Worm (Caenorhabditis elegans): Measurements from ENCODE around the gene F53A10.2.

F53A10.2 gene

ce11 chrII:1199987-1200386 is 2.8 kb downstream of the F53A10.2 start:
- TF ChIP-seq him-1 (tag; optimal IDR thresholded peaks at IDR 0.05) (no peak), W03F9.2 (tag; optimal IDR thresholded peaks at IDR 0.05) (no peak), dao-5 (tag; optimal IDR thresholded peaks at IDR 0.05) (no peak)

ce11 chrII:1203523-1203922 is 6.3 kb downstream of the F53A10.2 start:
- TF ChIP-seq him-1 (tag; optimal IDR thresholded peaks at IDR 0.05) (no peak), W03F9.2 (tag; optimal IDR thresholded peaks at IDR 0.05) (no peak), dao-5 (tag; optimal IDR thresholded peaks at IDR 0.05) (no peak)

- TF ChIP-seq W03F9.2 (tag; optimal IDR thresholded peaks at IDR 0.05) (no peak), him-1 (tag; optimal IDR thresholded peaks at IDR 0.05) (no peak)
Observed at ce11 chrII:1214627-1215026, 17.5 kb downstream of the F53A10.2 start.

- TF ChIP-seq him-1 (tag; optimal IDR thresholded peaks at IDR 0.05) (no peak), dao-5 (tag; optimal IDR thresholded peaks at IDR 0.05) (no peak), W03F9.2 (tag; optimal IDR thresholded peaks at IDR 0.05) (no peak)
Observed at ce11 chrII:1217269-1217668, 20.1 kb downstream of the F53A10.2 start.

ce11 chrII:1228943-1229342 is 31.8 kb downstream of the F53A10.2 start:
- TF ChIP-seq him-1 (tag; optimal IDR thresholded peaks at IDR 0.05) (no peak), dao-5 (tag; optimal IDR thresholded peaks at IDR 0.05) (no peak), W03F9.2 (tag; optimal IDR thresholded peaks at IDR 0.05) (no peak)

- TF ChIP-seq dao-5 (tag; optimal IDR thresholded peaks at IDR 0.05) (no peak), him-1 (tag; optimal IDR thresholded peaks at IDR 0.05) (no peak), W03F9.2 (tag; optimal IDR thresholded peaks at IDR 0.05) (no peak)
Observed at ce11 chrII:1232967-1233366, 35.8 kb downstream of the F53A10.2 start.

ce11 chrII:1234971-1235370 is 37.8 kb downstream of the F53A10.2 start:
- TF ChIP-seq him-1 (tag; optimal IDR thresholded peaks at IDR 0.05): no peak
- TF ChIP-seq W03F9.2 (tag; optimal IDR thresholded peaks at IDR 0.05): no peak
- TF ChIP-seq dao-5 (tag; optimal IDR thresholded peaks at IDR 0.05): no peak

ce11 chrII:1236003-1236402 is 38.8 kb downstream of the F53A10.2 start:
- no peak for TF ChIP-seq W03F9.2 (tag; optimal IDR thresholded peaks at IDR 0.05)
- no peak for TF ChIP-seq him-1 (tag; optimal IDR thresholded peaks at IDR 0.05)
- no peak for TF ChIP-seq dao-5 (tag; optimal IDR thresholded peaks at IDR 0.05)

ce11 chrII:1236479-1236878 is 39.3 kb downstream of the F53A10.2 start:
- TF ChIP-seq W03F9.2 (tag; optimal IDR thresholded peaks at IDR 0.05) (no peak), him-1 (tag; optimal IDR thresholded peaks at IDR 0.05) (no peak), dao-5 (tag; optimal IDR thresholded peaks at IDR 0.05) (no peak)

ce11 chrII:1237845-1238244 is 40.7 kb downstream of the F53A10.2 start:
- TF ChIP-seq dao-5 (tag; optimal IDR thresholded peaks at IDR 0.05): no peak

- TF ChIP-seq him-1 (tag; optimal IDR thresholded peaks at IDR 0.05): no peak
- TF ChIP-seq dao-5 (tag; optimal IDR thresholded peaks at IDR 0.05): no peak
- TF ChIP-seq W03F9.2 (tag; optimal IDR thresholded peaks at IDR 0.05): no peak
Observed at ce11 chrII:1239433-1240020, 42.4 kb downstream of the F53A10.2 start.

- no peak for TF ChIP-seq him-1 (tag; optimal IDR thresholded peaks at IDR 0.05)
- no peak for TF ChIP-seq W03F9.2 (tag; optimal IDR thresholded peaks at IDR 0.05)
- TF ChIP-seq dao-5 (tag; optimal IDR thresholded peaks at IDR 0.05): no peak
Observed at ce11 chrII:1240436-1240835, 43.3 kb downstream of the F53A10.2 start.

ce11 chrII:1241176-1241730 is 44.1 kb downstream of the F53A10.2 start:
- TF ChIP-seq W03F9.2 (tag; optimal IDR thresholded peaks at IDR 0.05) (no peak), dao-5 (tag; optimal IDR thresholded peaks at IDR 0.05) (no peak), him-1 (tag; optimal IDR thresholded peaks at IDR 0.05) (no peak)

ce11 chrII:1242475-1242874 is 45.3 kb downstream of the F53A10.2 start:
- TF ChIP-seq him-1 (tag; optimal IDR thresholded peaks at IDR 0.05) (no peak), W03F9.2 (tag; optimal IDR thresholded peaks at IDR 0.05) (no peak)

- TF ChIP-seq dao-5 (tag; optimal IDR thresholded peaks at IDR 0.05): no peak
- no peak for TF ChIP-seq him-1 (tag; optimal IDR thresholded peaks at IDR 0.05)
- no peak for TF ChIP-seq W03F9.2 (tag; optimal IDR thresholded peaks at IDR 0.05)
Observed at ce11 chrII:1244420-1244959, 47.3 kb downstream of the F53A10.2 start.

Measured in whole organism, L4/young adult.